Worm (Caenorhabditis elegans): ENCODE data around the gene cest-24.

ce11 chrV:6326980-6327379 lies 10.2 kb downstream of the cest-24 start, which contains the start of gene fbxa-202:
- TF ChIP-seq fkh-10 (GFP tag; optimal IDR thresholded peaks at IDR 0.05) (no peak), R02D3.7 (tag; optimal IDR thresholded peaks at IDR 0.05) (no peak), jun-1 (tag; optimal IDR thresholded peaks at IDR 0.05) (no peak), lin-39 (tag; optimal IDR thresholded peaks at IDR 0.05) (no peak), nhr-237 (tag; optimal IDR thresholded peaks at IDR 0.05) (no peak), ZK546.5 (tag; optimal IDR thresholded peaks at IDR 0.05) (no peak), nhr-43 (tag; optimal IDR thresholded peaks at IDR 0.05; ENCODE audit: poor library complexity, severe bottlenecking) (no peak), nhr-28 (tag; optimal IDR thresholded peaks at IDR 0.05) (no peak), zag-1 (tag; optimal IDR thresholded peaks at IDR 0.05) (no peak), aly-2 (tag; optimal IDR thresholded peaks at IDR 0.05) (no peak)
